Worm (Caenorhabditis elegans) whole organism, L4/young adult: Measurements from ENCODE around the gene nhr-234.

Experiments used
- W03F9.2 ChIP-seq: fragments of 150-350 bp; optimal IDR thresholded peaks from 2 replicates; lab custom pipeline; 2014; ENCODE audit warnings: missing biosample characterization, missing genetic modification characterization
- him-1 ChIP-seq: sonication (generic microtip); optimal IDR thresholded peaks from 2 replicates; lab custom pipeline; 2016; ENCODE audit warnings: missing genotype, missing genetic modification reagents, missing genetic modification characterization, missing compliant biosample characterization

ce11 chrII:12668148-12668547 is 31.7 kb downstream of the nhr-234 start:
- TF ChIP-seq W03F9.2 (no peak), him-1 (tag; lab: Kevin White, UChicago) (no peak)
